Fruit fly (Drosophila melanogaster) whole organism: ENCODE results near the gene DCTN6-p27.

Experiments
- CG8478 ChIP-seq: fragments of >200 bp; optimal IDR thresholded peaks from 2 replicates; lab custom pipeline; 2018; ENCODE audit warnings: inconsistent platforms
- EcR ChIP-seq, 2 experiments: fragments of >200 bp; optimal IDR thresholded peaks; 2 replicates each; lab custom pipeline; 2017; ENCODE audit warnings: missing biosample characterization in 2 of 2, missing genetic modification characterization in 2 of 2, missing genetic modification reagents in 2 of 2
- pan ChIP-seq: fragments of >200 bp; optimal IDR thresholded peaks from 2 replicates; lab custom pipeline; 2017
- psq ChIP-seq: fragments of >200 bp; optimal IDR thresholded peaks from 2 replicates; lab custom pipeline; 2017
- usp ChIP-seq: fragments of >200 bp; optimal IDR thresholded peaks from 2 replicates; lab custom pipeline; 2017; ENCODE audit warnings: missing biosample characterization, missing genetic modification characterization, mixed read lengths

dm6 chr2L:19142176-19142870 lies 10.2 kb downstream of the DCTN6-p27 start:
- TF ChIP-seq EcR (GFP tag; optimal IDR thresholded peaks at IDR 0.05; lab: Kevin White, UChicago) (peak; percentile 85), psq (lab: Kevin White, UChicago) (no peak), CG8478 (lab: Kevin White, UChicago) (peak; percentile 31), pan (lab: Kevin White, UChicago) (no peak), usp (no peak)
